In the genomic region with DNA sequence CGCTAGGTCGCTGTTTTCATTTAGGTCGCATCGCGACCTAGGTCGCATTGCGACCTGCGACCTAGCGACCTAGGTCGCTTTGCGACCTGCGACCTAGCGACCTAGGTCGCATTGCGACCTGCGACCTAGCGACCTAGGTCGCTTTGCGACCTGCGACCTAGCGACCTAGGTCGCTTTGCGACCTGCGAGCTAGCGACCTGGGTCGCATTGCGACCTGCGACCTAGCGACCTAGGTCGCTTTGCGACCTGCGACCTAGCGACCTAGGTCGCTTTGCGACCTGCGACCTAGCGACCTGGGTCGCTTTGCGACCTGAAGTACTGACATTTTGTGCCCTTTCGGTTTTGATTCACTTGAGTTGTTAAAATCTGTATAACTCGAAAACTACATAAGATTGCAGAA, we compare ENCODE assay signal across 2 worm cellular contexts.
TF ChIP-seq lines count a peak whose summit lies in the region.

No protein-coding gene starts in this region.

TF ChIP-seq in whole organism, L4 larva, 104 proteins besides CTCF, POLR2A, EP300 and RAD21:
- TF ChIP-seq set-16 (GFP tag; IDR thresholded peaks at IDR 0.05; lab: Robert Waterston, UW), result peak; percentile 92

TF ChIP-seq in whole organism, young adult, 124 proteins besides CTCF, POLR2A, EP300 and RAD21:
- peak; percentile 62; the same call in 1 of the 2 replicates for TF ChIP-seq egrh-3 (GFP tag; IDR thresholded peaks at IDR 0.05; lab: Robert Waterston, UW)
TF ChIP-seq in whole organism, young adult: peak in this region for 1; not testable (repeated sequence) for 123.
